Worm (Caenorhabditis elegans) whole organism, L3 larva: ENCODE results near the gene F37C12.14.

Source experiments
- R02D3.7 ChIP-seq: fragments of 150-350 bp; optimal IDR thresholded peaks from 2 replicates; lab custom pipeline; 2014; ENCODE audit warnings: missing biosample characterization, missing genetic modification characterization
- ZK546.5 ChIP-seq: sonication (generic microtip); optimal IDR thresholded peaks from 2 replicates; lab custom pipeline; 2017; ENCODE audit warnings: missing biosample characterization, missing genetic modification characterization
- aly-2 ChIP-seq: fragments of 150-350 bp; optimal IDR thresholded peaks from 2 replicates; lab custom pipeline; 2014; ENCODE audit warnings: missing biosample characterization, missing genetic modification characterization
- ama-1 ChIP-seq: fragments of 150-350 bp; optimal IDR thresholded peaks from 2 replicates; lab custom pipeline; 2018
- ceh-16 ChIP-seq: sonication (generic microtip); optimal IDR thresholded peaks from 2 replicates; lab custom pipeline; 2017; ENCODE audit warnings: missing biosample characterization, missing genetic modification characterization
- ceh-28 ChIP-seq: fragments of 150-350 bp; optimal IDR thresholded peaks from 2 replicates; lab custom pipeline; 2014; ENCODE audit warnings: missing biosample characterization, missing genetic modification reagents, missing genetic modification characterization
- ceh-82 ChIP-seq: fragments of 150-350 bp; optimal IDR thresholded peaks from 2 replicates; lab custom pipeline; 2014; ENCODE audit warnings: missing biosample characterization, missing genetic modification characterization
- ceh-9 ChIP-seq: sonication (generic microtip); optimal IDR thresholded peaks from 2 replicates; lab custom pipeline; 2018; ENCODE audit warnings: missing biosample characterization, missing genetic modification characterization
- daf-12 ChIP-seq: fragments of 150-350 bp; optimal IDR thresholded peaks from 2 replicates; lab custom pipeline; 2014; ENCODE audit warnings: missing biosample characterization, missing genetic modification reagents, missing genetic modification characterization
- egl-27 ChIP-seq: sonication (generic microtip); optimal IDR thresholded peaks from 4 replicates; lab custom pipeline; 2017; ENCODE audit warnings: missing biosample characterization, missing genetic modification reagents, missing genetic modification characterization
- egl-5 ChIP-seq: fragments of 150-350 bp; optimal IDR thresholded peaks from 2 replicates; lab custom pipeline; 2017; ENCODE audit warnings: missing biosample characterization, missing genetic modification reagents, missing genetic modification characterization, inconsistent platforms
- elt-1 ChIP-seq: fragments of 150-350 bp; optimal IDR thresholded peaks from 2 replicates; lab custom pipeline; 2014; ENCODE audit warnings: missing biosample characterization, missing genetic modification characterization
- elt-2 ChIP-seq: sonication (generic microtip); optimal IDR thresholded peaks from 2 replicates; lab custom pipeline; 2016; ENCODE audit warnings: missing genetic modification reagents, mild to moderate bottlenecking, missing genetic modification characterization, missing compliant biosample characterization
- elt-3 ChIP-seq, 3 experiments: fragments of 150-350 bp in 1 of 3; sonication (generic microtip) in 2 of 3; optimal IDR thresholded peaks; 2 replicates in 2 of 3; 4 replicates in 1 of 3; lab custom pipeline; 2014 to 2017; ENCODE audit warnings: missing biosample characterization in 3 of 3, missing genetic modification characterization in 3 of 3
- eor-1 ChIP-seq, 2 experiments: fragments of 150-350 bp; optimal IDR thresholded peaks; 2 replicates each; lab custom pipeline; 2014 to 2018; ENCODE audit warnings: missing biosample characterization in 2 of 2, missing genetic modification characterization in 2 of 2
- fkh-10 ChIP-seq: sonication (generic microtip); optimal IDR thresholded peaks from 2 replicates; lab custom pipeline; 2017; ENCODE audit warnings: missing biosample characterization, missing genetic modification reagents, missing genetic modification characterization
- fkh-2 ChIP-seq: fragments of 150-350 bp; optimal IDR thresholded peaks from 2 replicates; lab custom pipeline; 2014; ENCODE audit warnings: missing biosample characterization, missing genetic modification reagents, missing genetic modification characterization
- fos-1 ChIP-seq: fragments of 150-350 bp; optimal IDR thresholded peaks from 2 replicates; lab custom pipeline; 2014; ENCODE audit warnings: missing biosample characterization, missing genetic modification characterization
- hmg-11 ChIP-seq: sonication (generic microtip); optimal IDR thresholded peaks from 2 replicates; lab custom pipeline; 2016; ENCODE audit warnings: missing genetic modification characterization, missing compliant biosample characterization
- jun-1 ChIP-seq: fragments of 150-350 bp; optimal IDR thresholded peaks from 2 replicates; lab custom pipeline; 2014; ENCODE audit warnings: missing biosample characterization, missing genetic modification reagents, missing genetic modification characterization
- lin-15B ChIP-seq: fragments of 150-350 bp; optimal IDR thresholded peaks from 2 replicates; lab custom pipeline; 2014; ENCODE audit warnings: missing biosample characterization, missing genetic modification characterization
- lin-39 ChIP-seq: fragments of 150-350 bp; optimal IDR thresholded peaks from 2 replicates; lab custom pipeline; 2018; ENCODE audit warnings: missing biosample characterization, missing genetic modification reagents, missing genetic modification characterization
- lsy-12 ChIP-seq: sonication (generic microtip); optimal IDR thresholded peaks from 2 replicates; lab custom pipeline; 2016; ENCODE audit warnings: mild to moderate bottlenecking, missing genetic modification characterization, missing compliant biosample characterization
- mdl-1 ChIP-seq: fragments of 150-350 bp; optimal IDR thresholded peaks from 2 replicates; lab custom pipeline; 2014; ENCODE audit warnings: missing biosample characterization, missing genetic modification characterization
- mml-1 ChIP-seq: fragments of 150-350 bp; sonication (generic microtip); optimal IDR thresholded peaks from 3 replicates; lab custom pipeline; 2014; ENCODE audit warnings: missing biosample characterization, missing genetic modification characterization
- nfya-1 ChIP-seq: sonication (generic microtip); optimal IDR thresholded peaks from 2 replicates; lab custom pipeline; 2017; ENCODE audit warnings: missing genetic modification characterization, mild to moderate bottlenecking, missing compliant biosample characterization, antibody characterized with exemption, moderate library complexity; ENCODE audit not compliant: insufficient read depth
- nhr-11 ChIP-seq: fragments of 150-350 bp; optimal IDR thresholded peaks from 2 replicates; lab custom pipeline; 2014; ENCODE audit warnings: missing biosample characterization, missing genetic modification characterization
- nhr-12 ChIP-seq: fragments of 150-350 bp; optimal IDR thresholded peaks from 2 replicates; lab custom pipeline; 2014; ENCODE audit warnings: missing biosample characterization, missing genetic modification characterization
- nhr-23 ChIP-seq: fragments of 150-350 bp; optimal IDR thresholded peaks from 2 replicates; lab custom pipeline; 2014; ENCODE audit warnings: missing biosample characterization, missing genetic modification reagents, missing genetic modification characterization
- nhr-237 ChIP-seq: fragments of 150-350 bp; optimal IDR thresholded peaks from 2 replicates; lab custom pipeline; 2014; ENCODE audit warnings: missing biosample characterization, missing genetic modification characterization
- nhr-25 ChIP-seq: sonication (generic microtip); optimal IDR thresholded peaks from 2 replicates; lab custom pipeline; 2017; ENCODE audit warnings: missing biosample characterization, missing genetic modification characterization
- nhr-28 ChIP-seq: fragments of 150-350 bp; optimal IDR thresholded peaks from 2 replicates; lab custom pipeline; 2014; ENCODE audit warnings: missing biosample characterization, missing genetic modification characterization
- nhr-43 ChIP-seq: sonication (generic microtip); optimal IDR thresholded peaks from 2 replicates; lab custom pipeline; 2016; ENCODE audit warnings: mild to moderate bottlenecking, missing genetic modification characterization, missing compliant biosample characterization; ENCODE audit not compliant: poor library complexity, severe bottlenecking
- nhr-67 ChIP-seq: fragments of 150-350 bp; optimal IDR thresholded peaks from 2 replicates; lab custom pipeline; 2014; ENCODE audit warnings: missing biosample characterization, missing genetic modification characterization
- nhr-76 ChIP-seq: fragments of 150-350 bp; sonication (generic microtip); optimal IDR thresholded peaks from 5 replicates; lab custom pipeline; 2014; ENCODE audit warnings: missing biosample characterization, missing genetic modification characterization
- nhr-77 ChIP-seq: fragments of 150-350 bp; optimal IDR thresholded peaks from 2 replicates; lab custom pipeline; 2014; ENCODE audit warnings: missing biosample characterization, missing genetic modification characterization
- pha-4 ChIP-seq: fragments of 150-350 bp; optimal IDR thresholded peaks from 2 replicates; lab custom pipeline; 2014; ENCODE audit warnings: missing biosample characterization, missing genetic modification reagents, missing genetic modification characterization
- pqm-1 ChIP-seq: fragments of 150-350 bp; optimal IDR thresholded peaks from 2 replicates; lab custom pipeline; 2017; ENCODE audit warnings: missing biosample characterization, missing genetic modification characterization, inconsistent platforms
- sea-2 ChIP-seq: fragments of 150-350 bp; sonication (generic microtip); optimal IDR thresholded peaks from 4 replicates; lab custom pipeline; 2014; ENCODE audit warnings: missing biosample characterization, missing genetic modification reagents, missing genetic modification characterization
- skn-1 ChIP-seq: fragments of 150-350 bp; optimal IDR thresholded peaks from 2 replicates; lab custom pipeline; 2014; ENCODE audit warnings: missing biosample characterization, missing genetic modification characterization
- snpc-4 ChIP-seq: fragments of 150-350 bp; optimal IDR thresholded peaks from 2 replicates; lab custom pipeline; 2014; ENCODE audit warnings: missing biosample characterization, missing genetic modification characterization
- tbx-2 ChIP-seq: sonication (generic microtip); optimal IDR thresholded peaks from 2 replicates; lab custom pipeline; 2016; ENCODE audit warnings: mild to moderate bottlenecking, missing genetic modification characterization, missing compliant biosample characterization
- unc-39 ChIP-seq: sonication (generic microtip); optimal IDR thresholded peaks from 4 replicates; lab custom pipeline; 2017; ENCODE audit warnings: missing biosample characterization, missing genetic modification characterization
- unc-62 ChIP-seq: fragments of 150-350 bp; sonication (generic microtip); optimal IDR thresholded peaks from 4 replicates; lab custom pipeline; 2014; ENCODE audit warnings: missing biosample characterization, missing genetic modification reagents, missing genetic modification characterization
- zag-1 ChIP-seq: fragments of 150-350 bp; optimal IDR thresholded peaks from 2 replicates; lab custom pipeline; 2014; ENCODE audit warnings: missing biosample characterization, missing genetic modification characterization
- ztf-11 ChIP-seq: fragments of 150-350 bp; optimal IDR thresholded peaks from 2 replicates; lab custom pipeline; 2014; ENCODE audit warnings: missing biosample characterization, missing genetic modification characterization
- ztf-4 ChIP-seq: fragments of 150-350 bp; optimal IDR thresholded peaks from 2 replicates; lab custom pipeline; 2014; ENCODE audit warnings: missing biosample characterization, missing genetic modification characterization

Gene F37C12.14

DNA sequence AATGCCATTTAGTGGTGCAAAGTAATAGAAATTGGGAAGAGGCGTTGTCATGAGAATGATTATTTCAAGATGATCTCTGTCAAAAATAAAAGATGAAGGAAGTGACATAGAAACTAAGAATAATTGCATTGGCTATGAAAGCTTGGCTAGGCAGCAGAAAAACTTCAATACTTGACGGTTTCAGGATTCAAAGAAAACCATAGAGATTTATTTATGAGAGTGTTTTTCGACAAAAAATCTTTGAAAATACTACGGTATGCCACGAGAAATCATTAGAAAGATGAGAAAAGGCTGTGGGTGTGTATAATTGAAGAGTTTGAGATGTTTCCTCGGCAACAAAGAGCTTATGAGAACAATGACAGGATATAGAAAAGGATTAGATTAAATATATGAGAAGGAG lies at the start of gene F37C12.14:
TSS of gene F37C12.14 (minus strand) at position 101 of the 400 bp plus-strand sequence.
- TF ChIP-seq tbx-2 (tag; lab: Kevin White, UChicago) (no peak), egl-5 (no peak)
- TF ChIP-seq, all 47 proteins: peak for 0

ce11 chrIII:7234148-7234547 lies 48.8 kb upstream of the F37C12.14 start, which contains the start of gene ndus-8:
Gene ndus-8 (minus strand): TSS chrIII:7234202.
- TF ChIP-seq ztf-4 (tag; lab: Kevin White, UChicago) = no peak
- TF ChIP-seq nhr-12 = no peak
- no peak for TF ChIP-seq zag-1 (tag; lab: Kevin White, UChicago)
- TF ChIP-seq snpc-4 (tag; lab: Kevin White, UChicago) = peak; percentile 90
- TF ChIP-seq unc-39 (tag; lab: Kevin White, UChicago) = no peak
- TF ChIP-seq nhr-43 (tag; lab: Kevin White, UChicago) = peak; percentile 44
- no peak for TF ChIP-seq fkh-2 (tag; lab: Kevin White, UChicago)
- no peak for TF ChIP-seq nhr-67 (tag; lab: Kevin White, UChicago)
- no peak for TF ChIP-seq ZK546.5
- TF ChIP-seq mdl-1 (tag; lab: Kevin White, UChicago) = no peak
- TF ChIP-seq R02D3.7 (tag; lab: Kevin White, UChicago) = no peak
- no peak for TF ChIP-seq pqm-1 (tag; lab: Kevin White, UChicago)
- peak; percentile 25 for TF ChIP-seq jun-1 (tag; lab: Kevin White, UChicago)
- no peak for TF ChIP-seq mml-1 (tag; lab: Kevin White, UChicago)
- no peak for TF ChIP-seq fkh-10 (GFP tag; lab: Kevin White, UChicago)
- no peak for TF ChIP-seq ztf-11
- TF ChIP-seq eor-1 (tag; optimal IDR thresholded peaks at IDR 0.05; lab: Kevin White, UChicago) = no peak
- no peak for TF ChIP-seq sea-2 (GFP tag; lab: Kevin White, UChicago)
- peak; percentile 44 for TF ChIP-seq nhr-25 (tag; lab: Kevin White, UChicago)
- TF ChIP-seq nfya-1 = peak; percentile 52
- TF ChIP-seq nhr-28 = no peak
- no peak for TF ChIP-seq nhr-237 (tag; lab: Kevin White, UChicago)
- TF ChIP-seq egl-5 = peak; percentile 5
- TF ChIP-seq elt-1 (tag; lab: Kevin White, UChicago) = no peak
- no peak for TF ChIP-seq skn-1
- peak; percentile 89 for TF ChIP-seq nhr-23 (tag; lab: Kevin White, UChicago)
- TF ChIP-seq elt-3 (tag; optimal IDR thresholded peaks at IDR 0.05; lab: Kevin White, UChicago) = no peak
- TF ChIP-seq hmg-11 (tag; lab: Kevin White, UChicago) = peak; percentile 45
- TF ChIP-seq elt-2 (tag; lab: Kevin White, UChicago) = peak; percentile 32
- no peak for TF ChIP-seq ceh-16 (tag; lab: Kevin White, UChicago)
- TF ChIP-seq nhr-11 = no peak
- TF ChIP-seq ceh-82 (tag; lab: Kevin White, UChicago) = no peak
- TF ChIP-seq ceh-9 (tag; lab: Kevin White, UChicago) = no peak
- TF ChIP-seq nhr-76 = no peak
- no peak for TF ChIP-seq nhr-77 (tag; lab: Kevin White, UChicago)
- no peak for TF ChIP-seq fos-1
- TF ChIP-seq daf-12 (tag; lab: Kevin White, UChicago) = no peak
- peak; percentile 30 for TF ChIP-seq lsy-12 (tag; lab: Kevin White, UChicago)
- TF ChIP-seq lin-39 (tag; lab: Kevin White, UChicago) = peak; percentile 24
- TF ChIP-seq ama-1 (lab: Kevin White, UChicago) = no peak
- no peak for TF ChIP-seq tbx-2 (tag; lab: Kevin White, UChicago)
- TF ChIP-seq aly-2 (tag; lab: Kevin White, UChicago) = no peak
- TF ChIP-seq ceh-28 (tag; lab: Kevin White, UChicago) = peak; percentile 7
- TF ChIP-seq unc-62 (GFP tag; lab: Kevin White, UChicago) = no peak
- TF ChIP-seq lin-15B = peak; percentile 64
- no peak for TF ChIP-seq egl-27 (tag; lab: Kevin White, UChicago)
- TF ChIP-seq pha-4 (tag; lab: Kevin White, UChicago) = peak; percentile 88
